Worm (Caenorhabditis elegans): ENCODE measurements around the gene K11H3.3.
A peak's percentile ranks its signal among the peaks of the same experiment; 100 is the strongest.

ce11 chrIII:9827163-9827951, 24.3 kb upstream of the K11H3.3 start, which contains the start of the genes ZK632.10 and ZK632.11:
- no peak for TF ChIP-seq unc-39 (tag; optimal IDR thresholded peaks at IDR 0.05)
- TF ChIP-seq nhr-237 (tag; optimal IDR thresholded peaks at IDR 0.05), result no peak
- TF ChIP-seq gmeb-1 (tag; optimal IDR thresholded peaks at IDR 0.05), result peak; percentile 25
- TF ChIP-seq egl-27 (tag; optimal IDR thresholded peaks at IDR 0.05), result peak; percentile 7
- TF ChIP-seq ama-1 (optimal IDR thresholded peaks at IDR 0.05), result no peak
- TF ChIP-seq lsy-2 (tag; optimal IDR thresholded peaks at IDR 0.05), result peak; percentile 86 to 99
- peak; percentile 61 for TF ChIP-seq lin-13 (GFP tag; optimal IDR thresholded peaks at IDR 0.05)
